Worm (Caenorhabditis elegans) whole organism, L3 larva: Measurements from ENCODE around the gene gst-10.

Experiments
- R02D3.7 ChIP-seq: fragments of 150-350 bp; optimal IDR thresholded peaks from 2 replicates; lab custom pipeline; 2014; ENCODE audit warnings: missing biosample characterization, missing genetic modification characterization
- aly-2 ChIP-seq: fragments of 150-350 bp; optimal IDR thresholded peaks from 2 replicates; lab custom pipeline; 2014; ENCODE audit warnings: missing biosample characterization, missing genetic modification characterization
- ama-1 ChIP-seq: fragments of 150-350 bp; optimal IDR thresholded peaks from 2 replicates; lab custom pipeline; 2018
- ceh-16 ChIP-seq: sonication (generic microtip); optimal IDR thresholded peaks from 2 replicates; lab custom pipeline; 2017; ENCODE audit warnings: missing biosample characterization, missing genetic modification characterization
- ceh-28 ChIP-seq: fragments of 150-350 bp; optimal IDR thresholded peaks from 2 replicates; lab custom pipeline; 2014; ENCODE audit warnings: missing biosample characterization, missing genetic modification reagents, missing genetic modification characterization
- ceh-82 ChIP-seq: fragments of 150-350 bp; optimal IDR thresholded peaks from 2 replicates; lab custom pipeline; 2014; ENCODE audit warnings: missing biosample characterization, missing genetic modification characterization
- elt-1 ChIP-seq: fragments of 150-350 bp; optimal IDR thresholded peaks from 2 replicates; lab custom pipeline; 2014; ENCODE audit warnings: missing biosample characterization, missing genetic modification characterization
- elt-3 ChIP-seq, 3 experiments: fragments of 150-350 bp in 1 of 3; sonication (generic microtip) in 2 of 3; optimal IDR thresholded peaks; 2 replicates in 2 of 3; 4 replicates in 1 of 3; lab custom pipeline; 2014 to 2017; ENCODE audit warnings: missing biosample characterization in 3 of 3, missing genetic modification characterization in 3 of 3
- eor-1 ChIP-seq, 2 experiments: fragments of 150-350 bp; optimal IDR thresholded peaks; 2 replicates each; lab custom pipeline; 2014 to 2018; ENCODE audit warnings: missing biosample characterization in 2 of 2, missing genetic modification characterization in 2 of 2
- fkh-2 ChIP-seq: fragments of 150-350 bp; optimal IDR thresholded peaks from 2 replicates; lab custom pipeline; 2014; ENCODE audit warnings: missing biosample characterization, missing genetic modification reagents, missing genetic modification characterization
- lin-15B ChIP-seq: fragments of 150-350 bp; optimal IDR thresholded peaks from 2 replicates; lab custom pipeline; 2014; ENCODE audit warnings: missing biosample characterization, missing genetic modification characterization
- nfya-1 ChIP-seq: sonication (generic microtip); optimal IDR thresholded peaks from 2 replicates; lab custom pipeline; 2017; ENCODE audit warnings: missing genetic modification characterization, mild to moderate bottlenecking, missing compliant biosample characterization, antibody characterized with exemption, moderate library complexity; ENCODE audit not compliant: insufficient read depth
- nhr-11 ChIP-seq: fragments of 150-350 bp; optimal IDR thresholded peaks from 2 replicates; lab custom pipeline; 2014; ENCODE audit warnings: missing biosample characterization, missing genetic modification characterization
- nhr-23 ChIP-seq: fragments of 150-350 bp; optimal IDR thresholded peaks from 2 replicates; lab custom pipeline; 2014; ENCODE audit warnings: missing biosample characterization, missing genetic modification reagents, missing genetic modification characterization
- nhr-237 ChIP-seq: fragments of 150-350 bp; optimal IDR thresholded peaks from 2 replicates; lab custom pipeline; 2014; ENCODE audit warnings: missing biosample characterization, missing genetic modification characterization
- nhr-43 ChIP-seq: sonication (generic microtip); optimal IDR thresholded peaks from 2 replicates; lab custom pipeline; 2016; ENCODE audit warnings: mild to moderate bottlenecking, missing genetic modification characterization, missing compliant biosample characterization; ENCODE audit not compliant: poor library complexity, severe bottlenecking
- nhr-76 ChIP-seq: fragments of 150-350 bp; sonication (generic microtip); optimal IDR thresholded peaks from 5 replicates; lab custom pipeline; 2014; ENCODE audit warnings: missing biosample characterization, missing genetic modification characterization
- pqm-1 ChIP-seq: fragments of 150-350 bp; optimal IDR thresholded peaks from 2 replicates; lab custom pipeline; 2017; ENCODE audit warnings: missing biosample characterization, missing genetic modification characterization, inconsistent platforms
- sea-2 ChIP-seq: fragments of 150-350 bp; sonication (generic microtip); optimal IDR thresholded peaks from 4 replicates; lab custom pipeline; 2014; ENCODE audit warnings: missing biosample characterization, missing genetic modification reagents, missing genetic modification characterization
- skn-1 ChIP-seq: fragments of 150-350 bp; optimal IDR thresholded peaks from 2 replicates; lab custom pipeline; 2014; ENCODE audit warnings: missing biosample characterization, missing genetic modification characterization
- snpc-4 ChIP-seq: fragments of 150-350 bp; optimal IDR thresholded peaks from 2 replicates; lab custom pipeline; 2014; ENCODE audit warnings: missing biosample characterization, missing genetic modification characterization
- tbx-2 ChIP-seq: sonication (generic microtip); optimal IDR thresholded peaks from 2 replicates; lab custom pipeline; 2016; ENCODE audit warnings: mild to moderate bottlenecking, missing genetic modification characterization, missing compliant biosample characterization

gst-10 gene

ce11 chrV:2600543-2600942 lies 39.1 kb downstream of the gst-10 start (continued):
- TF ChIP-seq sea-2 (no peak), R02D3.7 (tag; lab: Kevin White, UChicago) (peak; percentile 66), nhr-11 (peak; percentile 52), ceh-28 (tag; lab: Kevin White, UChicago) (peak; percentile 63), eor-1 (tag; optimal IDR thresholded peaks at IDR 0.05; lab: Kevin White, UChicago) (no peak), nhr-76 (tag; lab: Kevin White, UChicago) (no peak), lin-15B (tag; lab: Kevin White, UChicago) (peak; percentile 74), snpc-4 (tag; lab: Kevin White, UChicago) (peak; percentile 32)

- TF ChIP-seq skn-1 (tag; lab: Kevin White, UChicago) = no peak
- TF ChIP-seq fkh-2 (tag; lab: Kevin White, UChicago) = no peak
- no peak for TF ChIP-seq eor-1 (tag; optimal IDR thresholded peaks at IDR 0.05; lab: Kevin White, UChicago)
- TF ChIP-seq nhr-43 = no peak
- TF ChIP-seq, all 47 proteins: peak for 0
Observed at ce11 chrV:2601817-2602216, 40.3 kb downstream of the gst-10 start.

ce11 chrV:2603056-2603455 lies 41.6 kb downstream of the gst-10 start, which contains the start of gene F53E10.6:
F53E10.6 (minus strand) TSS chrV:2603063.
- TF ChIP-seq nhr-23 (tag; lab: Kevin White, UChicago) (peak; percentile 3), lin-15B (tag; lab: Kevin White, UChicago) (peak; percentile 47), nfya-1 (peak; percentile 42), ceh-16 (tag; lab: Kevin White, UChicago) (no peak), ceh-82 (tag; lab: Kevin White, UChicago) (no peak), tbx-2 (no peak)

- no peak for TF ChIP-seq ceh-82 (tag; lab: Kevin White, UChicago)
- no peak for TF ChIP-seq ama-1 (lab: Kevin White, UChicago)
- no peak for TF ChIP-seq aly-2 (tag; lab: Kevin White, UChicago)
- no peak for TF ChIP-seq pqm-1
- no peak for TF ChIP-seq elt-1 (tag; lab: Kevin White, UChicago)
- no peak for TF ChIP-seq elt-3 (tag; optimal IDR thresholded peaks at IDR 0.05; lab: Kevin White, UChicago)
- TF ChIP-seq nhr-237 (tag; lab: Kevin White, UChicago) = no peak
Observed at ce11 chrV:2608352-2608751, 46.9 kb downstream of the gst-10 start, which contains the start of gene acr-17. acr-17 (plus strand) TSS chrV:2608652.
